Worm (Caenorhabditis elegans) whole organism, mixed stage, embryonic: ENCODE measurements around the gene K06B9.6.

Experiments used
- ces-1 ChIP-seq: fragments of 150-350 bp; optimal IDR thresholded peaks from 2 replicates; lab custom pipeline; 2014; ENCODE audit warnings: missing biosample characterization, missing genetic modification reagents, missing genetic modification characterization
- flh-1 ChIP-seq: fragments of 200-800 bp; sonication (Bioruptor generic); optimal IDR thresholded peaks from 2 replicates; lab custom pipeline; 2018; ENCODE audit warnings: mild to moderate bottlenecking, missing genetic modification characterization, moderate library complexity, missing compliant biosample characterization
- lsy-2 ChIP-seq: fragments of 150-350 bp; optimal IDR thresholded peaks from 2 replicates; lab custom pipeline; 2014; ENCODE audit warnings: missing biosample characterization, missing genetic modification characterization
- mep-1 ChIP-seq: fragments of 150-350 bp; optimal IDR thresholded peaks from 2 replicates; lab custom pipeline; 2017; ENCODE audit warnings: missing biosample characterization, missing genetic modification reagents, missing genetic modification characterization, inconsistent platforms
- nhr-76 ChIP-seq: sonication (generic microtip); optimal IDR thresholded peaks from 2 replicates; lab custom pipeline; 2017; ENCODE audit warnings: missing biosample characterization, missing genetic modification characterization
- unc-120 ChIP-seq: sonication (generic microtip); optimal IDR thresholded peaks from 2 replicates; lab custom pipeline; 2017; ENCODE audit warnings: missing genetic modification characterization, missing compliant biosample characterization; ENCODE audit not compliant: poor library complexity, severe bottlenecking

DNA sequence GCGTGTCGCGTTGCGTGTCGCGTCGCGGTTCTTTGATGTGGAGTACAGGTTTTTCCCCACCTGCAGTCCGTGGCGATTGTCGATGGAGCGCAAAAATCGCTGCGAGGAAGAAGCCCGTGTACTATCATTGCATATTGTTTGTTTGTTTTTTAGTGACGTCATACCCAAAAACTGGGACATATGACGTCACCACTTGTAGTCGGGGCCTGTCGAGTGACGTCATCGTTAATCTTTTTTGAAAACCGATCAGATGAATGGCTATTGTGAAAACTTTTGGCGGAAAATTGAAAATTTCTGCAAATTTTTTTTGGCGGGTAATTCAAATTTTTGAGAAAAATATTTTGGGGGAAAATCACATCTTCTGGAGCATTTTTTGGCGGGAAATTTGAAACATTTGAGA, 29.3 kb downstream of the K06B9.6 start:
- TF ChIP-seq lsy-2 (tag; lab: Kevin White, UChicago) (no peak), ces-1 (GFP tag; lab: Kevin White, UChicago) (no peak), unc-120 (tag; lab: Kevin White, UChicago) (no peak), mep-1 (tag; lab: Kevin White, UChicago) (no peak), flh-1 (GFP tag; lab: Kevin White, UChicago) (no peak), nhr-76 (no peak)
